Fruit fly (Drosophila melanogaster) whole organism, embryonic: Measurements from ENCODE around the gene FeCH.

ENCODE experiments used
- CG11456 ChIP-seq: fragments of 200-800 bp; sonication (Bioruptor generic); IDR thresholded peaks from 3 replicates; pipeline ENCODE4 v1.3.6; 2022; ENCODE audit warnings: missing biosample characterization, missing genetic modification characterization
- CG13424 ChIP-seq: fragments of 200-800 bp; sonication (Bioruptor generic); optimal IDR thresholded peaks from 2 replicates; lab custom pipeline; 2019; ENCODE audit warnings: missing biosample characterization, mild to moderate bottlenecking, missing genetic modification characterization, moderate library complexity
- CG13775 ChIP-seq: fragments of 200-800 bp; sonication (Bioruptor generic); optimal IDR thresholded peaks from 3 replicates; lab custom pipeline; 2017; ENCODE audit warnings: missing biosample characterization, mild to moderate bottlenecking, missing genetic modification characterization
- CG15073 ChIP-seq: fragments of 200-800 bp; sonication (Bioruptor generic); optimal IDR thresholded peaks from 2 replicates; lab custom pipeline; 2016; ENCODE audit warnings: missing biosample characterization, missing genetic modification characterization
- CG15514 ChIP-seq: fragments of 200-800 bp; sonication (Bioruptor generic); optimal IDR thresholded peaks from 3 replicates; lab custom pipeline; 2017; ENCODE audit warnings: missing biosample characterization, missing genetic modification characterization, mild to moderate bottlenecking, moderate library complexity, missing genetic modification reagents
- CG15601 ChIP-seq: fragments of 200-800 bp; sonication (Bioruptor generic); optimal IDR thresholded peaks from 3 replicates; lab custom pipeline; 2019; ENCODE audit warnings: missing biosample characterization, mild to moderate bottlenecking, missing genetic modification characterization, moderate library complexity
- CG16779 ChIP-seq: fragments of 200-800 bp; sonication (Bioruptor generic); IDR thresholded peaks from 2 replicates; pipeline ENCODE4 v1.3.6; 2022; ENCODE audit warnings: missing biosample characterization, missing genetic modification characterization
- CG16815 ChIP-seq: fragments of 200-800 bp; sonication (Bioruptor generic); optimal IDR thresholded peaks from 3 replicates; lab custom pipeline; 2017; ENCODE audit warnings: missing biosample characterization, mild to moderate bottlenecking, missing genetic modification characterization
- CG17186 ChIP-seq: fragments of 200-800 bp; sonication (Bioruptor generic); optimal IDR thresholded peaks from 3 replicates; lab custom pipeline; 2017; ENCODE audit warnings: missing biosample characterization, missing genetic modification reagents, missing genetic modification characterization
- CG18764 ChIP-seq: fragments of 200-800 bp; sonication (Bioruptor generic); optimal IDR thresholded peaks from 3 replicates; lab custom pipeline; 2016; ENCODE audit warnings: missing biosample characterization, missing genetic modification characterization
- CG2116 ChIP-seq: fragments of 200-800 bp; sonication (Bioruptor generic); optimal IDR thresholded peaks from 3 replicates; lab custom pipeline; 2018; ENCODE audit warnings: missing biosample characterization, mild to moderate bottlenecking, missing genetic modification characterization
- CG34376 ChIP-seq: fragments of 200-800 bp; sonication (Bioruptor generic); optimal IDR thresholded peaks from 2 replicates; lab custom pipeline; 2018; ENCODE audit warnings: missing biosample characterization, mild to moderate bottlenecking, missing genetic modification characterization
- CG34422 ChIP-seq: fragments of 200-800 bp; sonication (Bioruptor generic); IDR thresholded peaks from 3 replicates; pipeline ENCODE4 v1.3.6; 2022; ENCODE audit warnings: missing biosample characterization, missing genetic modification characterization
- CG4424 ChIP-seq: fragments of 200-800 bp; sonication (Bioruptor generic); optimal IDR thresholded peaks from 3 replicates; lab custom pipeline; 2016; ENCODE audit warnings: missing biosample characterization, missing genetic modification characterization
- CG9609 ChIP-seq: fragments of 200-800 bp; sonication (Bioruptor generic); optimal IDR thresholded peaks from 3 replicates; lab custom pipeline; 2016; ENCODE audit warnings: missing biosample characterization, missing genetic modification characterization
- Chrac-16 ChIP-seq: fragments of 200-800 bp; sonication (Bioruptor generic); optimal IDR thresholded peaks from 3 replicates; lab custom pipeline; 2016; ENCODE audit warnings: missing biosample characterization, missing genetic modification characterization
- Dbx ChIP-seq: fragments of 200-800 bp; sonication (Bioruptor generic); IDR thresholded peaks from 3 replicates; pipeline ENCODE4 v1.3.6; 2022; ENCODE audit warnings: missing biosample characterization, missing genetic modification characterization
- Dek ChIP-seq: fragments of 200-800 bp; sonication (Bioruptor generic); optimal IDR thresholded peaks from 3 replicates; lab custom pipeline; 2019; ENCODE audit warnings: missing biosample characterization, mild to moderate bottlenecking, missing genetic modification characterization, moderate library complexity
- Dip2 ChIP-seq: fragments of 200-800 bp; sonication (Bioruptor generic); IDR thresholded peaks from 2 replicates; pipeline ENCODE4 v1.3.6; 2022; ENCODE audit warnings: missing biosample characterization, missing genetic modification characterization
- Dref ChIP-seq: fragments of 200-800 bp; sonication (Bioruptor generic); IDR thresholded peaks from 2 replicates; pipeline ENCODE4 v1.3.6; 2022; ENCODE audit warnings: missing biosample characterization, missing genetic modification characterization
- Gug ChIP-seq: fragments of 200-800 bp; sonication (Bioruptor generic); IDR thresholded peaks from 4 replicates; pipeline ENCODE4 v1.3.6; 2022; ENCODE audit warnings: missing biosample characterization, missing genetic modification characterization
- HmgZ ChIP-seq: fragments of 200-800 bp; sonication (Bioruptor generic); optimal IDR thresholded peaks from 2 replicates; lab custom pipeline; 2018; ENCODE audit warnings: missing biosample characterization, mild to moderate bottlenecking, missing genetic modification characterization
- Hr3 ChIP-seq: fragments of 200-800 bp; sonication (Bioruptor generic); optimal IDR thresholded peaks from 3 replicates; lab custom pipeline; 2016; ENCODE audit warnings: missing biosample characterization, missing genetic modification characterization
- Hr39 ChIP-seq: fragments of >200 bp; optimal IDR thresholded peaks from 2 replicates; lab custom pipeline; 2017
- Hr78 ChIP-seq, 2 experiments: fragments of 200-800 bp in 1 of 2; fragments of >200 bp in 1 of 2; sonication (Bioruptor generic) in 1 of 2; optimal IDR thresholded peaks; 2 replicates each; lab custom pipeline; 2017 to 2019; ENCODE audit warnings: missing biosample characterization in 2 of 2, missing genetic modification characterization in 2 of 2, mild to moderate bottlenecking in 1 of 2, moderate library complexity in 1 of 2
- Jarid2 ChIP-seq: fragments of 200-800 bp; sonication (Bioruptor generic); optimal IDR thresholded peaks from 3 replicates; lab custom pipeline; 2017; ENCODE audit warnings: mild to moderate bottlenecking, missing biosample characterization, missing genetic modification reagents, missing genetic modification characterization
- MESR4 ChIP-seq: fragments of 200-800 bp; sonication (Bioruptor generic); optimal IDR thresholded peaks from 2 replicates; lab custom pipeline; 2018; ENCODE audit warnings: missing biosample characterization, mild to moderate bottlenecking, missing genetic modification characterization, moderate library complexity
- NFAT ChIP-seq: fragments of 200-800 bp; sonication (Bioruptor generic); IDR thresholded peaks from 2 replicates; pipeline ENCODE4 v1.3.6; 2022; ENCODE audit warnings: missing biosample characterization, missing genetic modification characterization
- Sin3A ChIP-seq: fragments of >200 bp; optimal IDR thresholded peaks from 2 replicates; lab custom pipeline; 2018
- Ssrp ChIP-seq: fragments of 200-800 bp; sonication (Bioruptor generic); optimal IDR thresholded peaks from 2 replicates; lab custom pipeline; 2018; ENCODE audit warnings: missing biosample characterization, mild to moderate bottlenecking, missing genetic modification characterization, moderate library complexity
- Xrp1 ChIP-seq: fragments of 200-800 bp; sonication (Bioruptor generic); IDR thresholded peaks from 2 replicates; pipeline ENCODE4 v1.3.6; 2022; ENCODE audit warnings: missing biosample characterization, missing genetic modification characterization
- ato ChIP-seq: fragments of 200-800 bp; sonication (Bioruptor generic); IDR thresholded peaks from 2 replicates; pipeline ENCODE4 v1.3.6; 2022; ENCODE audit warnings: missing biosample characterization, missing genetic modification characterization; ENCODE audit not compliant: partially characterized antibody
- az2 ChIP-seq: fragments of 200-800 bp; sonication (Bioruptor generic); optimal IDR thresholded peaks from 3 replicates; lab custom pipeline; 2016; ENCODE audit warnings: missing biosample characterization, missing genetic modification characterization
- bbx ChIP-seq: fragments of 200-800 bp; sonication (Bioruptor generic); IDR thresholded peaks from 2 replicates; pipeline ENCODE4 v1.3.6; 2022; ENCODE audit warnings: missing biosample characterization, missing genetic modification characterization; ENCODE audit not compliant: partially characterized antibody
- bigmax ChIP-seq: fragments of 200-800 bp; sonication (Bioruptor generic); optimal IDR thresholded peaks from 2 replicates; lab custom pipeline; 2018; ENCODE audit warnings: missing biosample characterization, mild to moderate bottlenecking, missing genetic modification characterization
- croc ChIP-seq: fragments of 200-800 bp; sonication (Bioruptor generic); conservative IDR thresholded peaks from 3 replicates; pipeline ENCODE4 v1.3.6; 2022; ENCODE audit warnings: missing biosample characterization, missing genetic modification characterization
- cwo ChIP-seq: fragments of 200-800 bp; sonication (Bioruptor generic); optimal IDR thresholded peaks from 3 replicates; lab custom pipeline; 2017; ENCODE audit warnings: missing biosample characterization, missing genetic modification characterization, mild to moderate bottlenecking, moderate library complexity, missing genetic modification reagents
- dm ChIP-seq: fragments of 200-800 bp; sonication (Bioruptor generic); optimal IDR thresholded peaks from 3 replicates; lab custom pipeline; 2016; ENCODE audit warnings: missing biosample characterization, missing genetic modification characterization
- ewg ChIP-seq: fragments of 200-800 bp; sonication (Bioruptor generic); optimal IDR thresholded peaks from 3 replicates; lab custom pipeline; 2017; ENCODE audit warnings: mild to moderate bottlenecking, missing biosample characterization, missing genetic modification reagents, missing genetic modification characterization
- ftz-f1 ChIP-seq: fragments of 200-800 bp; sonication (Bioruptor generic); optimal IDR thresholded peaks from 2 replicates; lab custom pipeline; 2016; ENCODE audit warnings: missing biosample characterization, missing genetic modification characterization
- her ChIP-seq: fragments of 200-800 bp; sonication (Bioruptor generic); optimal IDR thresholded peaks from 2 replicates; lab custom pipeline; 2016; ENCODE audit warnings: missing biosample characterization, missing genetic modification characterization
- nerfin-2 ChIP-seq: fragments of 200-800 bp; sonication (Bioruptor generic); IDR thresholded peaks from 2 replicates; pipeline ENCODE4 v1.3.6; 2022; ENCODE audit warnings: missing biosample characterization, missing genetic modification characterization; ENCODE audit not compliant: partially characterized antibody
- prd ChIP-seq, 3 experiments: fragments of >200 bp in 2 of 3; fragments of 200-800 bp in 1 of 3; sonication (Bioruptor generic) in 1 of 3; optimal IDR thresholded peaks in 2 of 3; IDR thresholded peaks in 1 of 3; 2 replicates in 2 of 3; 3 replicates in 1 of 3; pipeline versions ENCODE4 v1.3.6 to Lab custom; 2017 to 2022; ENCODE audit warnings: missing biosample characterization in 1 of 3, missing genetic modification characterization in 1 of 3
- psq ChIP-seq: fragments of 200-800 bp; sonication (Bioruptor generic); optimal IDR thresholded peaks from 2 replicates; lab custom pipeline; 2017; ENCODE audit warnings: missing biosample characterization, missing genetic modification characterization
- pum ChIP-seq: fragments of 200-800 bp; sonication (Bioruptor generic); optimal IDR thresholded peaks from 2 replicates; lab custom pipeline; 2016; ENCODE audit warnings: missing biosample characterization, missing genetic modification characterization
- tin ChIP-seq: fragments of 200-800 bp; sonication (Bioruptor generic); optimal IDR thresholded peaks from 3 replicates; lab custom pipeline; 2016; ENCODE audit warnings: missing biosample characterization, missing genetic modification characterization
- trem ChIP-seq: fragments of 200-800 bp; optimal IDR thresholded peaks from 3 replicates; lab custom pipeline; 2019; ENCODE audit warnings: missing biosample characterization, mild to moderate bottlenecking, missing genetic modification characterization, moderate library complexity
- trh ChIP-seq: fragments of 200-800 bp; sonication (Bioruptor generic); optimal IDR thresholded peaks from 2 replicates; lab custom pipeline; 2016; ENCODE audit warnings: missing biosample characterization, missing genetic modification characterization
- ttk ChIP-seq: fragments of 200-800 bp; sonication (Bioruptor generic); IDR thresholded peaks from 2 replicates; pipeline ENCODE4 v2.1.2; 2022; ENCODE audit warnings: missing biosample characterization, missing genetic modification characterization

FeCH gene

dm6 chr3R:31794457-31794856 lies 17.6 kb downstream of the FeCH start (continued):
- TF ChIP-seq Xrp1 (GFP tag; lab: Robert Waterston, UW): no peak
- TF ChIP-seq Hr3 (GFP tag; lab: Kevin White, UChicago): peak; percentile 77
- no peak for TF ChIP-seq ftz-f1 (GFP tag; lab: Kevin White, UChicago)
- no peak for TF ChIP-seq croc (GFP tag; lab: Robert Waterston, UW)
- TF ChIP-seq CG34376: peak; percentile 23
- TF ChIP-seq bbx (GFP tag; lab: Robert Waterston, UW): peak; percentile 37
- TF ChIP-seq cwo (GFP tag; lab: Kevin White, UChicago): peak; percentile 87
- TF ChIP-seq Chrac-16 (GFP tag; lab: Kevin White, UChicago): no peak
- no peak for TF ChIP-seq trh (GFP tag; lab: Kevin White, UChicago)
- no peak for TF ChIP-seq tin (GFP tag; lab: Kevin White, UChicago)
- TF ChIP-seq CG16815: no peak
- TF ChIP-seq ato: peak; percentile 22; the same call in 1 of the 2 replicates
- TF ChIP-seq CG11456 (GFP tag; lab: Robert Waterston, UW): no peak
- TF ChIP-seq Dip2 (GFP tag; lab: Robert Waterston, UW): no peak
- no peak for TF ChIP-seq Hr78 (GFP tag; optimal IDR thresholded peaks at IDR 0.05; lab: Kevin White, UChicago)
- TF ChIP-seq CG15073 (GFP tag; lab: Kevin White, UChicago): no peak
- no peak for TF ChIP-seq nerfin-2
- TF ChIP-seq CG15601 (tag; lab: Kevin White, UChicago): no peak
- TF ChIP-seq CG34422: peak; percentile 71; the same call in 1 of the 3 replicates
- TF ChIP-seq MESR4 (GFP tag; lab: Kevin White, UChicago): peak; percentile 16
- TF ChIP-seq HmgZ: peak; percentile 60
- TF ChIP-seq Dek (tag; lab: Kevin White, UChicago): no peak

DNA sequence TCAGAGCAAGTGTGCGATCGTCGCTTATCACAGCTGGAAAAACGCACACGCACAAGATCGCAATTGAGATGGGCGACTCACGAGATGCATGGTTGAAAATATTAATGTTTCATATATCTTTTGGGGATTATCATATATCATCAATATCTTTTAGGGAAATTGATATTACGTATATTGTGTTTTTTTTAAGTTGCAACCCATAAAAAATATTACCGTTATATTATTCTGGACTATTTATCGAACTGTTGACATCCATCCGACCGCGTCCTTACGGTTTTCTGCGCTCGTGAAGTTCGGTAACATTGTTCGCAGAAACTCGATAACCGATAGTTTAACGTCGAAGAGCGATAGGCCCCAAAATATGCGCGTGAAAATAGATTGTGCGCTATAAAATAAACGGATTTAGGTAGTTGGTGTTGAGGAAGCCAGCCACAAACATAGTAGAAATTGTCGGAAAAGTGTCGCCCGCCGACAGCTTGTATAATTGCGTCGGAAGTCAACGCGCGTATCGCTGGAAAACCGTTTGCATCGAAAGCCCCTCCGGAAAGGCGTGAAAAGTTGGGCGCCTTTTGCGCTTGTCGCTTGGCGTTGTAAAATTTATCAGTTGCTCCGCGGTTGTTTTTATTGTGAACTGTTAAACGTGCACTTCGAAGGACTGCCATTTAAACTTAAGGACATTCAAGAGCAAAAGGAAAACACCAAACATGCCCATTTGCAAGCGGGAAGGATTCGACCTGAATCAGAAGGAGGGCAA lies 18.3 kb downstream of the FeCH start, which contains the start of the genes Mccc1 and Acf:
Gene Mccc1, minus strand, starts transcription at position 244 of the 754 bp plus-strand sequence.
Gene Acf, plus strand, starts transcription at position 318 of the 754 bp plus-strand sequence.
- TF ChIP-seq Hr39 (lab: Kevin White, UChicago) (no peak), Gug (0 out of 4 replicates have a peak, but pooled peaks have one; percentile 6), Ssrp (tag; lab: Kevin White, UChicago) (no peak), NFAT (GFP tag; lab: Robert Waterston, UW) (no peak), Sin3A (peak; percentile 61), CG18764 (no peak), pum (GFP tag; lab: Kevin White, UChicago) (peak; percentile 37), CG16779 (no peak), Dref (GFP tag; lab: Robert Waterston, UW) (peak; percentile 71), dm (GFP tag; lab: Kevin White, UChicago) (no peak), CG2116 (GFP tag; lab: Kevin White, UChicago) (peak; percentile 84), Dbx (GFP tag; lab: Robert Waterston, UW) (0 out of 3 replicates have a peak, but pooled peaks have one; percentile 16), CG13424 (tag; lab: Kevin White, UChicago) (no peak), Jarid2 (GFP tag; lab: Kevin White, UChicago) (no peak), ewg (GFP tag; lab: Kevin White, UChicago) (peak; percentile 44), CG17186 (GFP tag; lab: Kevin White, UChicago) (peak; percentile 55), prd (optimal IDR thresholded peaks at IDR 0.05; lab: Kevin White, UChicago) (no peak), prd (GFP tag; IDR thresholded peaks at IDR 0.05; lab: Robert Waterston, UW) (peak; percentile 38; the same call in 1 of the 3 replicates), CG15601 (tag; lab: Kevin White, UChicago) (no peak), MESR4 (GFP tag; lab: Kevin White, UChicago) (peak; percentile 0), her (GFP tag; lab: Kevin White, UChicago) (no peak), CG13775 (GFP tag; lab: Kevin White, UChicago) (peak; percentile 27), az2 (GFP tag; lab: Kevin White, UChicago) (peak; percentile 41), psq (GFP tag; lab: Kevin White, UChicago) (no peak), CG4424 (GFP tag; lab: Kevin White, UChicago) (peak; percentile 24), bigmax (GFP tag; lab: Kevin White, UChicago) (no peak), CG9609 (GFP tag; lab: Kevin White, UChicago) (peak; percentile 19), ttk (no peak), trem (tag; lab: Kevin White, UChicago) (peak; percentile 54), CG15514 (GFP tag; lab: Kevin White, UChicago) (peak; percentile 89)
